Fruit fly (Drosophila melanogaster): ENCODE results near the gene Tengl2.

The Tengl2 gene

dm6 chr2L:2196590-2197474, 42.4 kb downstream of the Tengl2 start (continued):
- no peak for TF ChIP-seq mld (GFP tag; IDR thresholded peaks at IDR 0.05; ENCODE audit: partially characterized antibody)
- TF ChIP-seq Camta (GFP tag; optimal IDR thresholded peaks at IDR 0.05) = no peak
- no peak for TF ChIP-seq Mad (GFP tag; optimal IDR thresholded peaks at IDR 0.05)
- no peak for TF ChIP-seq Sin3A (optimal IDR thresholded peaks at IDR 0.05)
- TF ChIP-seq vnd (GFP tag; IDR thresholded peaks at IDR 0.05; ENCODE audit: partially characterized antibody) = no peak
- peak; percentile 62 for TF ChIP-seq Hr3 (GFP tag; optimal IDR thresholded peaks at IDR 0.05)
- peak; percentile 24 for TF ChIP-seq pfk (GFP tag; optimal IDR thresholded peaks at IDR 0.05)
- no peak for TF ChIP-seq dysf (GFP tag; IDR thresholded peaks at IDR 0.05)
- TF ChIP-seq crc (GFP tag; optimal IDR thresholded peaks at IDR 0.05) = no peak
- peak; percentile 76 for TF ChIP-seq CrebB (tag; optimal IDR thresholded peaks at IDR 0.05)
- no peak for TF ChIP-seq lov (optimal IDR thresholded peaks at IDR 0.05)
- TF ChIP-seq lov (GFP tag; IDR thresholded peaks at IDR 0.05) = no peak
- no peak for TF ChIP-seq yki (optimal IDR thresholded peaks at IDR 0.05)
- TF ChIP-seq CG7372 (GFP tag; IDR thresholded peaks at IDR 0.05) = no peak
- peak; percentile 45 for TF ChIP-seq Hsf (GFP tag; optimal IDR thresholded peaks at IDR 0.05)
- peak; percentile 65 for TF ChIP-seq CG4424 (GFP tag; optimal IDR thresholded peaks at IDR 0.05)
- peak; percentile 14 for TF ChIP-seq CG11723 (GFP tag; optimal IDR thresholded peaks at IDR 0.05)
- TF ChIP-seq HmgZ (tag; optimal IDR thresholded peaks at IDR 0.05) = peak; percentile 86
- TF ChIP-seq nmo (GFP tag; optimal IDR thresholded peaks at IDR 0.05) = peak; percentile 63
- TF ChIP-seq Hand (GFP tag; optimal IDR thresholded peaks at IDR 0.05) = peak; percentile 61
- TF ChIP-seq NfI (GFP tag; optimal IDR thresholded peaks at IDR 0.05) = peak; percentile 54
- peak; percentile 70 for TF ChIP-seq CG2120 (GFP tag; optimal IDR thresholded peaks at IDR 0.05)
- TF ChIP-seq pnt (GFP tag; optimal IDR thresholded peaks at IDR 0.05) = no peak
- TF ChIP-seq zf30C (GFP tag; optimal IDR thresholded peaks at IDR 0.05) = no peak
- TF ChIP-seq Fer2 (tag; optimal IDR thresholded peaks at IDR 0.05) = peak; percentile 20
- peak; percentile 91 for TF ChIP-seq pros (GFP tag; optimal IDR thresholded peaks at IDR 0.05)
- TF ChIP-seq CG7786 (GFP tag; optimal IDR thresholded peaks at IDR 0.05) = peak; percentile 27
- TF ChIP-seq fd102C (GFP tag; optimal IDR thresholded peaks at IDR 0.05) = no peak
- TF ChIP-seq CG15514 (GFP tag; optimal IDR thresholded peaks at IDR 0.05) = peak; percentile 59
- TF ChIP-seq CG31224 (GFP tag; IDR thresholded peaks at IDR 0.05) = no peak
- TF ChIP-seq CG11085 (GFP tag; IDR thresholded peaks at IDR 0.05) = no peak
- peak; percentile 38 for TF ChIP-seq CG14710 (tag; optimal IDR thresholded peaks at IDR 0.05)
- peak; percentile 20 for TF ChIP-seq CG9817 (tag; optimal IDR thresholded peaks at IDR 0.05)
- TF ChIP-seq slp2 (GFP tag; optimal IDR thresholded peaks at IDR 0.05) = no peak
- no peak for TF ChIP-seq klu (GFP tag; IDR thresholded peaks at IDR 0.05)
- TF ChIP-seq pzg (GFP tag; optimal IDR thresholded peaks at IDR 0.05) = peak; percentile 18
- no peak for TF ChIP-seq eve (GFP tag; optimal IDR thresholded peaks at IDR 0.05)
- peak; percentile 73 for TF ChIP-seq CG18599 (GFP tag; optimal IDR thresholded peaks at IDR 0.05)
- TF ChIP-seq rib (GFP tag; IDR thresholded peaks at IDR 0.05) = no peak
- TF ChIP-seq CG7745 (tag; optimal IDR thresholded peaks at IDR 0.05) = no peak
- TF ChIP-seq chn (GFP tag; optimal IDR thresholded peaks at IDR 0.05) = peak; percentile 69
- no peak for TF ChIP-seq wor (GFP tag; IDR thresholded peaks at IDR 0.05)
- no peak for TF ChIP-seq Poxn (GFP tag; IDR thresholded peaks at IDR 0.05)
- no peak for TF ChIP-seq knrl (GFP tag; IDR thresholded peaks at IDR 0.05; ENCODE audit: partially characterized antibody)
- peak; percentile 4 for TF ChIP-seq CG7928 (GFP tag; optimal IDR thresholded peaks at IDR 0.05)
- peak; percentile 78 for TF ChIP-seq BtbVII (GFP tag; optimal IDR thresholded peaks at IDR 0.05)
- TF ChIP-seq Max (GFP tag; optimal IDR thresholded peaks at IDR 0.05) = peak; percentile 70
- peak in 1 of 2 experiments; percentile 100 for TF ChIP-seq Hr78 (GFP tag; optimal IDR thresholded peaks at IDR 0.05)
- no peak for TF ChIP-seq CG6791 (GFP tag; IDR thresholded peaks at IDR 0.05; ENCODE audit: partially characterized antibody)
